Fruit fly (Drosophila melanogaster) whole organism, prepupa: ENCODE data around the gene Gss2.
A peak's percentile ranks its signal among the peaks of the same experiment; 100 is the strongest.
"Not testable (repeated sequence)": the region's sequence is repeated elsewhere in the genome, so short reads cannot be mapped to it uniquely, and the experiment has no call there.

ENCODE experiments used
- Blimp-1 ChIP-seq: fragments of 200-800 bp; sonication (Bioruptor generic); optimal IDR thresholded peaks from 3 replicates; lab custom pipeline; 2017; ENCODE audit warnings: missing biosample characterization, missing genetic modification characterization, mild to moderate bottlenecking, moderate library complexity, missing genetic modification reagents
- CG10669 ChIP-seq: fragments of 200-800 bp; sonication (Bioruptor generic); optimal IDR thresholded peaks from 3 replicates; lab custom pipeline; 2018; ENCODE audit warnings: missing biosample characterization, mild to moderate bottlenecking, missing genetic modification characterization, moderate library complexity
- CG11294 ChIP-seq: fragments of 200-800 bp; sonication (Bioruptor generic); IDR thresholded peaks from 2 replicates; pipeline ENCODE4 v1.3.6; 2022; ENCODE audit warnings: missing biosample characterization, missing genetic modification characterization
- CG11902 ChIP-seq: fragments of 200-800 bp; sonication (Bioruptor generic); optimal IDR thresholded peaks from 3 replicates; lab custom pipeline; 2016; ENCODE audit warnings: missing biosample characterization, missing genetic modification characterization
- CG15336 ChIP-seq: fragments of 200-800 bp; sonication (Bioruptor generic); IDR thresholded peaks from 2 replicates; pipeline ENCODE4 v1.3.6; 2022; ENCODE audit warnings: missing biosample characterization, missing genetic modification characterization
- CG1621 ChIP-seq: fragments of 200-800 bp; sonication (Bioruptor generic); optimal IDR thresholded peaks from 3 replicates; lab custom pipeline; 2018; ENCODE audit warnings: missing biosample characterization, mild to moderate bottlenecking, missing genetic modification characterization
- CG3032 ChIP-seq: fragments of 200-800 bp; optimal IDR thresholded peaks from 2 replicates; lab custom pipeline; 2019; ENCODE audit warnings: missing biosample characterization, mild to moderate bottlenecking, missing genetic modification characterization, moderate library complexity
- CG32006 ChIP-seq: fragments of 200-800 bp; sonication (Bioruptor generic); optimal IDR thresholded peaks from 3 replicates; lab custom pipeline; 2017; ENCODE audit warnings: missing biosample characterization, mild to moderate bottlenecking, missing genetic modification characterization
- CG34406 ChIP-seq: fragments of 200-800 bp; sonication (Bioruptor generic); optimal IDR thresholded peaks from 3 replicates; lab custom pipeline; 2016; ENCODE audit warnings: missing biosample characterization, missing genetic modification characterization
- CG3919 ChIP-seq: fragments of 200-800 bp; sonication (Bioruptor generic); optimal IDR thresholded peaks from 3 replicates; lab custom pipeline; 2016; ENCODE audit warnings: missing biosample characterization, missing genetic modification characterization
- CG4318 ChIP-seq: fragments of 200-800 bp; sonication (Bioruptor generic); optimal IDR thresholded peaks from 3 replicates; lab custom pipeline; 2017; ENCODE audit warnings: missing biosample characterization, mild to moderate bottlenecking, missing genetic modification characterization
- CG6163 ChIP-seq: fragments of 200-800 bp; sonication (Bioruptor generic); IDR thresholded peaks from 3 replicates; pipeline ENCODE4 v1.3.6; 2022; ENCODE audit warnings: missing biosample characterization, missing genetic modification characterization
- CG6792 ChIP-seq: fragments of 200-800 bp; sonication (Bioruptor generic); optimal IDR thresholded peaks from 3 replicates; lab custom pipeline; 2016; ENCODE audit warnings: missing biosample characterization, missing genetic modification characterization
- CG6808 ChIP-seq: fragments of 200-800 bp; sonication (Bioruptor generic); optimal IDR thresholded peaks from 3 replicates; lab custom pipeline; 2017; ENCODE audit warnings: missing biosample characterization, missing genetic modification characterization, mild to moderate bottlenecking, moderate library complexity, missing genetic modification reagents
- CG6854 ChIP-seq: fragments of 200-800 bp; sonication (Bioruptor generic); optimal IDR thresholded peaks from 2 replicates; lab custom pipeline; 2017; ENCODE audit warnings: missing biosample characterization, mild to moderate bottlenecking, missing genetic modification characterization
- CG7368 ChIP-seq: fragments of 200-800 bp; sonication (Bioruptor generic); optimal IDR thresholded peaks from 3 replicates; lab custom pipeline; 2016; ENCODE audit warnings: missing biosample characterization, missing genetic modification characterization
- CG8119 ChIP-seq: fragments of 200-800 bp; sonication (Bioruptor generic); IDR thresholded peaks from 3 replicates; pipeline ENCODE4 v1.3.6; 2022; ENCODE audit warnings: missing biosample characterization, missing genetic modification characterization
- CG8632 ChIP-seq: fragments of 200-800 bp; sonication (Bioruptor generic); optimal IDR thresholded peaks from 3 replicates; lab custom pipeline; 2016; ENCODE audit warnings: missing biosample characterization, missing genetic modification characterization
- CG9139 ChIP-seq: fragments of 200-800 bp; sonication (Bioruptor generic); optimal IDR thresholded peaks from 3 replicates; lab custom pipeline; 2017; ENCODE audit warnings: missing biosample characterization, mild to moderate bottlenecking, missing genetic modification characterization
- Eip78C ChIP-seq: fragments of 200-800 bp; sonication (Bioruptor generic); peaks from one replicate; lab custom pipeline; 2016; ENCODE audit warnings: missing biosample characterization, missing genetic modification characterization
- Eip93F ChIP-seq: fragments of 200-800 bp; sonication (Bioruptor generic); optimal IDR thresholded peaks from 2 replicates; lab custom pipeline; 2016; ENCODE audit warnings: missing biosample characterization, mild to moderate bottlenecking, missing genetic modification characterization
- Ets96B ChIP-seq: fragments of 200-800 bp; optimal IDR thresholded peaks from 2 replicates; lab custom pipeline; 2019; ENCODE audit warnings: missing biosample characterization, mild to moderate bottlenecking, missing genetic modification characterization, moderate library complexity
- Hr38 ChIP-seq: sonication (Bioruptor generic); optimal IDR thresholded peaks from 2 replicates; lab custom pipeline; 2016; ENCODE audit warnings: missing biosample characterization, missing genetic modification characterization
- Hr4 ChIP-seq: fragments of 200-800 bp; sonication (Bioruptor generic); optimal IDR thresholded peaks from 3 replicates; lab custom pipeline; 2016; ENCODE audit warnings: missing biosample characterization, missing genetic modification characterization
- Met ChIP-seq: fragments of 200-800 bp; sonication (Bioruptor generic); optimal IDR thresholded peaks from 3 replicates; lab custom pipeline; 2016; ENCODE audit warnings: missing biosample characterization, missing genetic modification characterization
- OdsH ChIP-seq: fragments of 200-800 bp; sonication (Bioruptor generic); optimal IDR thresholded peaks from 3 replicates; lab custom pipeline; 2016; ENCODE audit warnings: missing biosample characterization, missing genetic modification characterization
- Smox ChIP-seq: fragments of 200-800 bp; sonication (Bioruptor generic); optimal IDR thresholded peaks from 3 replicates; lab custom pipeline; 2016; ENCODE audit warnings: missing biosample characterization, missing genetic modification characterization
- Sox102F ChIP-seq: fragments of 200-800 bp; sonication (Bioruptor generic); optimal IDR thresholded peaks from 2 replicates; lab custom pipeline; 2016; ENCODE audit warnings: missing biosample characterization, mild to moderate bottlenecking, missing genetic modification characterization
- Sox14 ChIP-seq: fragments of 200-800 bp; sonication (Bioruptor generic); optimal IDR thresholded peaks from 3 replicates; lab custom pipeline; 2016; ENCODE audit warnings: missing biosample characterization, missing genetic modification characterization
- Sox15 ChIP-seq: fragments of 200-800 bp; sonication (Bioruptor generic); optimal IDR thresholded peaks from 3 replicates; lab custom pipeline; 2016; ENCODE audit warnings: missing biosample characterization, missing genetic modification characterization
- achi ChIP-seq: fragments of 200-800 bp; sonication (Bioruptor generic); optimal IDR thresholded peaks from 3 replicates; lab custom pipeline; 2016; ENCODE audit warnings: missing biosample characterization, missing genetic modification characterization
- acj6 ChIP-seq: fragments of 200-800 bp; sonication (Bioruptor generic); optimal IDR thresholded peaks from 3 replicates; lab custom pipeline; 2016; ENCODE audit warnings: missing biosample characterization, missing genetic modification characterization
- dac ChIP-seq: fragments of 200-800 bp; sonication (Bioruptor generic); optimal IDR thresholded peaks from 2 replicates; lab custom pipeline; 2017; ENCODE audit warnings: missing biosample characterization, mild to moderate bottlenecking, missing genetic modification characterization
- eg ChIP-seq: fragments of 200-800 bp; sonication (Bioruptor generic); IDR thresholded peaks from 3 replicates; pipeline ENCODE4 v1.3.6; 2022; ENCODE audit warnings: missing biosample characterization, missing genetic modification characterization
- esn ChIP-seq: fragments of 200-800 bp; sonication (Bioruptor generic); optimal IDR thresholded peaks from 2 replicates; lab custom pipeline; 2016; ENCODE audit warnings: missing biosample characterization, mild to moderate bottlenecking, missing genetic modification characterization, moderate library complexity
- fd59A ChIP-seq: fragments of 200-800 bp; sonication (Bioruptor generic); optimal IDR thresholded peaks from 2 replicates; lab custom pipeline; 2017; ENCODE audit warnings: missing biosample characterization, mild to moderate bottlenecking, missing genetic modification characterization, missing genetic modification reagents
- fd85E ChIP-seq: fragments of 200-800 bp; sonication (Bioruptor generic); optimal IDR thresholded peaks from 3 replicates; lab custom pipeline; 2016; ENCODE audit warnings: missing biosample characterization, missing genetic modification characterization
- fkh ChIP-seq: fragments of 200-800 bp; sonication (Bioruptor generic); optimal IDR thresholded peaks from 3 replicates; lab custom pipeline; 2017; ENCODE audit warnings: missing biosample characterization, mild to moderate bottlenecking, missing genetic modification characterization, moderate library complexity
- net ChIP-seq: fragments of 200-800 bp; sonication (Bioruptor generic); optimal IDR thresholded peaks from 3 replicates; lab custom pipeline; 2016; ENCODE audit warnings: missing biosample characterization, missing genetic modification characterization
- pdm3 ChIP-seq: fragments of 200-800 bp; sonication (Bioruptor generic); optimal IDR thresholded peaks from 3 replicates; lab custom pipeline; 2016; ENCODE audit warnings: missing biosample characterization, missing genetic modification characterization
- salr ChIP-seq, 2 experiments: fragments of 200-800 bp; sonication (Bioruptor generic); optimal IDR thresholded peaks; 3 replicates each; lab custom pipeline; 2016 to 2018; ENCODE audit warnings: missing biosample characterization in 2 of 2, missing genetic modification characterization in 2 of 2, mild to moderate bottlenecking in 1 of 2
- spab ChIP-seq: fragments of 200-800 bp; sonication (Bioruptor generic); optimal IDR thresholded peaks from 2 replicates; lab custom pipeline; 2017; ENCODE audit warnings: missing biosample characterization, mild to moderate bottlenecking, missing genetic modification characterization, missing genetic modification reagents
- ss ChIP-seq, 2 experiments: fragments of 200-800 bp; sonication (Bioruptor generic); optimal IDR thresholded peaks; 2 replicates in 1 of 2; 3 replicates in 1 of 2; lab custom pipeline; 2017 to 2018; ENCODE audit warnings: mild to moderate bottlenecking in 2 of 2, missing biosample characterization in 2 of 2, missing genetic modification characterization in 2 of 2, moderate library complexity in 1 of 2
- svp ChIP-seq: fragments of 200-800 bp; sonication (Bioruptor generic); peaks from one replicate; lab custom pipeline; 2016; ENCODE audit warnings: missing biosample characterization, missing genetic modification characterization

Gene Gss2

DNA sequence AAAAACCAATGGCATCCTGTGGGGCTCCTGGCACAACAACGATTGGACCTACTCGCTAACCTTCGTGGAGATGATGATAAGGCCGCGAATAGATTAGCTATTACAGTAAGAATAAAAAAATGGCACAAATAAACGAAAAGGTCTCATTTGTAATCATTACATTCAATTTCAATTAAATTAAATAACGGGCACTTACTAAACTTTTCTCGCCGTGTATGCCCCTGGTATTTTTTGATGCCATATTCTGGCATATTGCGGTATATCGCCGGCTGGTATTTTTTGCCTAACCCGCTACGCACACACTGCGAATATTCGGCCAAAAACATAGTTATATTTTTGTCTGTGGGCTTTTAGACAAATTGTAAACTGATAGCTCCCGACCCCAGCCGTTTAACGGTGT lies 10.3 kb upstream of the Gss2 start, which contains the start of gene Gss1:
Gss1 (plus strand) TSS at position 301 of the 400 bp plus-strand sequence.
- not testable (repeated sequence) for TF ChIP-seq Blimp-1, CG6792, CG10669 (GFP tag; lab: Kevin White, UChicago)
- TF ChIP-seq, all 60 proteins: peak for 0; not testable (repeated sequence) for 60

DNA sequence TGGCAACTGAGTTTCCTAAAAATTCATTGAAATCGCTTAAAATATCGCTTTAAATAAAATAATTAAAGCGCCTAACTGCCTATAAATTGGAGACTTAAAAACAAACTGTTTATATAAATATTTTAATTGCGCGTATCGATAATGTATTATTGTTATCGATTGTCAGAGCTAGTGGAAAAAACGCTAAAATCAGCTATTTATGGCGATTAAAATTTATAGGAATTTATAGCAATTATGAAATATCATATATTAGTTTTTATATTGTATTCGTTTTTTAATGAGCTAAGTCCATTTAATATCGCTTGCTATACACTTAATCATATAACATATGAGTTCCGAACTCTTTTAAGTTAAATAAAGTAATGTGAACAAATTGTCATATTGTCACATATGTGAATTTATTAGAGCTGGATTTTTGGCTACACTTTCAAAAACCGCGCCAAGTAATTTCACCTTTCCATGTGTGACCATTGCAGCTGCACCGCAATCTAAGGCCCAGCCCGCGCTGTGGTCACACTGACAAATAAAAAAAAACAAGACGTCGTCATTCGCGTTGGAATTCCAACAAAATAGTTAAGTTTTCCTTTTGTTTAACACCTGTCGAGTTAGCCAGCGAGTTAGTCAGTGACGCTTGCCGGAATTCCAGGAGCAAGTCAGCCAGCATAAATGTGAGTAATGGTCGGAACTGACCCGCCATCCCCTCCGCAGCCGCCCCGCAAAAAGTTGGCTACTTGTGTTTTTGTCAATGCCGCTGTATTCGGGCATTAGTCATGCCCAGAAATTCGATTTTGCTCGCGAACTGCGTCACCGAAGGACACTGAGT lies 7.9 kb downstream of the Gss2 start, which contains the start of the genes CG7772 and Vps4:
CG7772 (minus strand) TSS at position 78 of the 823 bp plus-strand sequence.
Vps4 (plus strand) TSS at position 509 of the 823 bp plus-strand sequence.
- TF ChIP-seq CG32006 (GFP tag; lab: Kevin White, UChicago) (no peak), CG3919 (GFP tag; lab: Kevin White, UChicago) (no peak), CG7368 (GFP tag; lab: Kevin White, UChicago) (no peak), ss (GFP tag; optimal IDR thresholded peaks at IDR 0.05; lab: Kevin White, UChicago) (no peak), OdsH (GFP tag; lab: Kevin White, UChicago) (no peak), Met (GFP tag; lab: Kevin White, UChicago) (no peak), acj6 (no peak), fkh (peak; percentile 57), CG3032 (tag; lab: Kevin White, UChicago) (no peak), Eip93F (no peak), eg (GFP tag; lab: Robert Waterston, UW) (no peak), CG11294 (GFP tag; lab: Robert Waterston, UW) (no peak), fd85E (GFP tag; lab: Kevin White, UChicago) (no peak), CG6808 (GFP tag; lab: Kevin White, UChicago) (no peak), Eip78C (GFP tag; lab: Kevin White, UChicago) (peak; percentile 37), CG9139 (GFP tag; lab: Kevin White, UChicago) (no peak), CG11902 (GFP tag; lab: Kevin White, UChicago) (no peak), CG34406 (GFP tag; lab: Kevin White, UChicago) (no peak), CG6792 (GFP tag; lab: Kevin White, UChicago) (no peak), CG6854 (GFP tag; lab: Kevin White, UChicago) (no peak), Ets96B (tag; lab: Kevin White, UChicago) (no peak), Sox14 (GFP tag; lab: Kevin White, UChicago) (peak; percentile 11), dac (GFP tag; lab: Kevin White, UChicago) (no peak), CG8119 (no peak), net (GFP tag; lab: Kevin White, UChicago) (no peak), CG10669 (GFP tag; lab: Kevin White, UChicago) (no peak), svp (peak; percentile 56), CG1621 (no peak), fd59A (no peak), CG4318 (GFP tag; lab: Kevin White, UChicago) (no peak), achi (GFP tag; lab: Kevin White, UChicago) (no peak), CG6163 (GFP tag; lab: Robert Waterston, UW) (no peak; the same call in 2 of the 3 replicates), Hr38 (GFP tag; lab: Kevin White, UChicago) (no peak)

DNA sequence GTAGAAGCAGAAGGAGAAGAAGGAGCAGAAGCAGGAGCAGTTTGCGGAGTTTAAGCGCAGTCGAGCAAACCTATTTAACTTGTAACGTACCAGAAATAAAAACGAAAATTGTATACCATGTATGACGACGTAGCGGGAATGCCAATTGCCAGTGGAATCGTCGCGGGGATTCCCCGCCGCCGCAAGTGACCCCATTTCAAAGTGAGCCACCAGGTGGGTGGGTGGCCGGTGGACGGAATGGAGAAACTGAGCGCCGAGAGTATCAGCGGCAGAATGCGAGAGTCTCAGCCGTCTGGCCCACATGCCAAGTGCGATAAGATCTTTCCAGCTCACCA lies 11.1 kb downstream of the Gss2 start:
- TF ChIP-seq CG6854 (GFP tag; lab: Kevin White, UChicago) (no peak), CG11294 (GFP tag; lab: Robert Waterston, UW) (no peak), Smox (GFP tag; lab: Kevin White, UChicago) (no peak), esn (GFP tag; lab: Kevin White, UChicago) (no peak), CG8632 (GFP tag; lab: Kevin White, UChicago) (no peak), CG6808 (GFP tag; lab: Kevin White, UChicago) (no peak), Blimp-1 (GFP tag; lab: Kevin White, UChicago) (no peak), pdm3 (GFP tag; lab: Kevin White, UChicago) (no peak), CG10669 (GFP tag; lab: Kevin White, UChicago) (no peak), Sox102F (no peak), Sox15 (GFP tag; lab: Kevin White, UChicago) (no peak), salr (GFP tag; optimal IDR thresholded peaks at IDR 0.05; lab: Kevin White, UChicago) (no peak), CG15336 (no peak), spab (GFP tag; lab: Kevin White, UChicago) (no peak), Hr4 (GFP tag; lab: Kevin White, UChicago) (no peak), CG4318 (GFP tag; lab: Kevin White, UChicago) (no peak)
